Fruit fly (Drosophila melanogaster): Measurements from ENCODE around the gene eIF2Bbeta.

The eIF2Bbeta gene

DNA sequence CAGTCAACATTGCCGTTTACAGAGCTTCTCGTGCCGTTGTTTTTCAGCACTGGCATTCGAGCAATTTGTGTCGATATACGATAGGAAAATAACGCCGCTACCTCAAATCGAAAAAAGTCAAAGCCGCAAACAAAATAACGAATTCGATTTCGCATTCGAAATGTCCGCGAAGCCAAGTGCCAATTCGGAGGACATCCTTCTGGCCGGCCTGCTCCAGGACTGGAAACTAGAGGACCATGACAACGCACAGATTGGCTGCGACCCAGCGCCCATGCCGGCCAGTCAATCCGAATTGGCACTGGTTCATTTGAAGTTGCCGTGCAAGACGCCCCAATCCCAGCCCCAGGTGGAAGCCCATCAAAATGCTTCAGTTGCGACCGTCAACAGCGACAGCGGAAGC, 10.4 kb downstream of the eIF2Bbeta start (continued):
- TF ChIP-seq Hand (GFP tag; optimal IDR thresholded peaks at IDR 0.05) (no peak), CG17912 (GFP tag; optimal IDR thresholded peaks at IDR 0.05) (no peak), GATAe (GFP tag; conservative IDR thresholded peaks at IDR 0.05) (no peak), CG10462 (GFP tag; optimal IDR thresholded peaks at IDR 0.05) (no peak), slp2 (GFP tag; optimal IDR thresholded peaks at IDR 0.05) (no peak), tgo (GFP tag; IDR thresholded peaks at IDR 0.05) (no peak), Drgx (GFP tag; IDR thresholded peaks at IDR 0.05) (no peak), CG15696 (tag; optimal IDR thresholded peaks at IDR 0.05) (no peak), Side (GFP tag; optimal IDR thresholded peaks at IDR 0.05) (no peak), onecut (GFP tag; IDR thresholded peaks at IDR 0.05) (no peak), Hr39 (optimal IDR thresholded peaks at IDR 0.05) (no peak), phol (tag; optimal IDR thresholded peaks at IDR 0.05) (peak; percentile 31), pb (GFP tag; optimal IDR thresholded peaks at IDR 0.05) (no peak), CG12942 (GFP tag; optimal IDR thresholded peaks at IDR 0.05) (no peak), CG6791 (GFP tag; IDR thresholded peaks at IDR 0.05; ENCODE audit: partially characterized antibody) (0 out of 3 replicates have a peak, but pooled peaks have one; percentile 36), Vsx1 (GFP tag; optimal IDR thresholded peaks at IDR 0.05) (no peak), cato (GFP tag; optimal IDR thresholded peaks at IDR 0.05; ENCODE audit: borderline replicate concordance) (no peak), CG9817 (tag; optimal IDR thresholded peaks at IDR 0.05) (no peak), ind (GFP tag; optimal IDR thresholded peaks at IDR 0.05) (no peak), Dref (GFP tag; IDR thresholded peaks at IDR 0.05) (peak; percentile 63), ttk (GFP tag; IDR thresholded peaks at IDR 0.05) (no peak), sug (tag; optimal IDR thresholded peaks at IDR 0.05) (no peak), oc (tag; optimal IDR thresholded peaks at IDR 0.05) (no peak), Fer2 (tag; optimal IDR thresholded peaks at IDR 0.05) (no peak), CG9609 (GFP tag; optimal IDR thresholded peaks at IDR 0.05) (no peak), Doc3 (GFP tag; IDR thresholded peaks at IDR 0.05; ENCODE audit: partially characterized antibody) (0 out of 3 replicates have a peak, but pooled peaks have one; percentile 36), Atf6 (GFP tag; IDR thresholded peaks at IDR 0.05) (no peak), NC2β (GFP tag; optimal IDR thresholded peaks at IDR 0.05) (no peak), z (GFP tag; IDR thresholded peaks at IDR 0.05) (no peak), CG11247 (GFP tag; IDR thresholded peaks at IDR 0.05) (no peak), HLH54F (GFP tag; optimal IDR thresholded peaks at IDR 0.05) (no peak), dm (GFP tag; optimal IDR thresholded peaks at IDR 0.05) (peak; percentile 24), CG4854 (GFP tag; optimal IDR thresholded peaks at IDR 0.05) (no peak), CG14965 (GFP tag; optimal IDR thresholded peaks at IDR 0.05; ENCODE audit: borderline replicate concordance) (no peak), Tbp (GFP tag; optimal IDR thresholded peaks at IDR 0.05) (no peak), bigmax (GFP tag; optimal IDR thresholded peaks at IDR 0.05) (no peak), p53 (GFP tag; optimal IDR thresholded peaks at IDR 0.05) (no peak), amos (GFP tag; IDR thresholded peaks at IDR 0.05; ENCODE audit: partially characterized antibody) (peak; percentile 41; the same call in 1 of the 2 replicates), Jarid2 (GFP tag; optimal IDR thresholded peaks at IDR 0.05) (no peak), Deaf1 (tag; optimal IDR thresholded peaks at IDR 0.05) (no peak), sens (GFP tag) (no peak), CG9932 (GFP tag; IDR thresholded peaks at IDR 0.05) (0 out of 2 replicates have a peak, but pooled peaks have one; percentile 7), CG32772 (GFP tag; IDR thresholded peaks at IDR 0.05) (no peak), ranshi (GFP tag; IDR thresholded peaks at IDR 0.05) (no peak), row (GFP tag; IDR thresholded peaks at IDR 0.05) (peak; percentile 52; the same call in 2 of the 3 replicates), CG17829 (tag; optimal IDR thresholded peaks at IDR 0.05) (no peak), stc (GFP tag; IDR thresholded peaks at IDR 0.05) (no peak), pan (optimal IDR thresholded peaks at IDR 0.05) (no peak), pan (GFP tag; optimal IDR thresholded peaks at IDR 0.05 in 1 of 2, IDR thresholded peaks at IDR 0.05 in 1 of 2) (no peak), danr (GFP tag; IDR thresholded peaks at IDR 0.05) (no peak), CG3838 (GFP tag; optimal IDR thresholded peaks at IDR 0.05) (no peak), Xrp1 (GFP tag; IDR thresholded peaks at IDR 0.05) (no peak), odd (GFP tag; optimal IDR thresholded peaks at IDR 0.05) (no peak)
